Fruit fly (Drosophila melanogaster) whole organism, larva: Measurements from ENCODE around the gene Sfxn2.

Source experiments
- noc ChIP-seq: fragments of 200-800 bp; sonication (Bioruptor generic); optimal IDR thresholded peaks from 3 replicates; lab custom pipeline; 2019; ENCODE audit warnings: missing biosample characterization, mild to moderate bottlenecking, missing genetic modification characterization, moderate library complexity

Sfxn2 gene

DNA sequence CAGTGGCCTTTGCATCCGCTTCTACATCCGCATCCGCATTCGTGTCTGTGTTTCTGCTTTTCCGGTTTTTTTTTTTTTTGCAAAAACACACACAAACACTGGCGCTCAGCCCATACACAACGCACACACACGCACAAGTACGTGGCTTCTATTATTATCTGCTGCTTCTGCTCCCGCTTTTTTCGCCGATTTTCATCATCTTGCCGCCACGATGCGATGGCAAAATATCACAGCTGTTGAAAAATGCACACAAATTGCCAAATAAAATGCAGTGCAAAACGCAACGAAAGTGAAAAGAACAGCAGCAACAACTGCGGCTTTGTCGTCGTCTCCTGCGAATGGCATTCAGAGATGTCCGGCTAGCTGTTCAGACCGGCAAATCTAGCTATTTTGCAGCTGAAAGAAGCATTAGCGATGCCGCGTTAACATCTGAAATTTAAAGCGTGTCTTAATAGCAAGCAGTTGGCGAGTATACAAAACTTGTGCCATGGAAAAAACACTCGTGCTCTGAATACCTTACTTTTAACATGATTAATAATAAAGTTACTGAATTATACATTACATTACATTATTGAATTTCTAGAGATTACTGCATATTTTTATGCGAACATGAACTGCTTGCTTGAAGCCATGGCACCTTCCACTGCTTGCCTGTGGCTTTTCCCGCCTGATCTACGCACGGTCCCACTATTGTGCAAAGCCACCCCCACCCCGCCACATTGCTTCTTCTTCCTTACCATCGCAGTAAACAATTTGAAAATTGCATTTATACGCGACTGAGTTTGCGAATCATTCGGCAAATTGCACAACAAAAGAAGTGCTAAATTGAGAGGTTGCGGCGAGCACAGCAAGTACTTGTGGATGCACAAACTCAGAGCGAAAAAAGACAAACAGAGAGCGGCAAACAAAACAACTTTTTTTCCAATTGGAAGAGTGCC is at the start of gene Sfxn2, which contains the start of gene Ugt316A1:
Sfxn2 (plus strand) TSS at position 694 of the 938 bp plus-strand sequence.
Ugt316A1 (minus strand) TSS at position 345 of the 938 bp plus-strand sequence.
- TF ChIP-seq noc (tag; lab: Kevin White, UChicago), result no peak

DNA sequence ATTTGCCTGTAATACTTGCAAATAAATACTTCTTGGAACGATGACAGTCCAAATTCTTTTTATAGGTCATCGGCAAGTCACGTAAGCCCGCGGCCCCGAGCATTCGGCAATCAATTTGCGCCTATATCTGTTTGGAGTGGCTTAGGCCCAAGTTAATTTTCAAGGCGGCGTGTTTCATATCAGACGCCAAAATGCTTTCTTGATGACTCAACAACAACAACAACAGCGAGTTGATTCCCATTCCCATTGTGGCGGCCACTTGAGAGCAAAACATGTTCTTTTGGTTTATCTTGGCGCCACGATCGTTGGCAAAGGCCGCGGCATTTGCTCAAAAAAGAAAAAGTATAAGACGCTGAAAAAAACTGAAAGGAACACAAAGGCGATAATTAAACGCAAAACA is 48.9 kb upstream of the Sfxn2 start:
- no peak for TF ChIP-seq noc (tag; lab: Kevin White, UChicago)

DNA sequence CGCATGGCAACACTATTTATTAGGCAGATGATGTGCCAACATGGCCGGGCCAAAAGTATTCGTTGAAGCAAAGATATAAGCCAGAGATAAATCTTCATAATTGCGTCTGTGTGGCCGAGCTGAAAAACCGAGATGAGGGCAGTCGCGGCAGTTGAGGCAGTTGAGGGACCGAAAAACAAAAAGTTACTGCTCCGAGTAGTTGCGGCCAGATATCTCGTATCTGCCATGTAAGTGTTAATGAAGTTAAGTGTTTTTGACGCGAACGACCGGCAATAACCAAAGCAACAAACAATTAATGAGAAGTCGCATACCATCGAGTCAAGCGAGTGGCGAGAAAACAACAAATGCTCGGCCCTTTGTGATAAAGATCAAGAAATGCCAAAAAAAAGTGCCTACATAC is 48.2 kb upstream of the Sfxn2 start:
- TF ChIP-seq noc (tag; lab: Kevin White, UChicago), result no peak

DNA sequence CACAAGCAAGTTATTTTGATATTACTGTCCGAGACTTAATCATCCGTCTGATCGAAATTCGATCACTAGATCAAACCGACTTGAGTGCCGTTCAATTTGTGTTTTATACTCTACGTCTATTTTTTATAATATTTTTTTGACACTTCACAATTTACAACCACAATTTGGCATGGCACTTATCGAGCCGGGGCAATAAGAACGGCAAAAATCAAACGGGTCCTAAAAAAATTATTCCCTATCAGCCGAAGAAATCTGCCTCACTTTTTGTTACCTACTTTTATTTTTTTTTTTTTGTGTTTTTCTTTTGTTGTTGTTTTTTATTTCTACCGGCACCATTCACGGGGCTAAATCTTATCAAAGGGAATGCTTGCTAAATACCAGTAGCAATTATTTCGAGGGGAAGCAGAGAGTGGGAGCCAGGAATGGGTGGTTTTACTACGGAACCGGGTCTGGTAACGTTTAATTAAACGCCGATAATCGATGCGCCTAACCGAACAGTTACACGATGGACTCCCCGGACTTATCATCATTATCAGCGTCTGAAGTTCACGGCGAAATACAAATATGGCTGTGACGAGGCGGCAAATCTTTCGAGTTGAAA is 47.4 kb upstream of the Sfxn2 start:
- TF ChIP-seq noc (tag; lab: Kevin White, UChicago), result peak; percentile 90

DNA sequence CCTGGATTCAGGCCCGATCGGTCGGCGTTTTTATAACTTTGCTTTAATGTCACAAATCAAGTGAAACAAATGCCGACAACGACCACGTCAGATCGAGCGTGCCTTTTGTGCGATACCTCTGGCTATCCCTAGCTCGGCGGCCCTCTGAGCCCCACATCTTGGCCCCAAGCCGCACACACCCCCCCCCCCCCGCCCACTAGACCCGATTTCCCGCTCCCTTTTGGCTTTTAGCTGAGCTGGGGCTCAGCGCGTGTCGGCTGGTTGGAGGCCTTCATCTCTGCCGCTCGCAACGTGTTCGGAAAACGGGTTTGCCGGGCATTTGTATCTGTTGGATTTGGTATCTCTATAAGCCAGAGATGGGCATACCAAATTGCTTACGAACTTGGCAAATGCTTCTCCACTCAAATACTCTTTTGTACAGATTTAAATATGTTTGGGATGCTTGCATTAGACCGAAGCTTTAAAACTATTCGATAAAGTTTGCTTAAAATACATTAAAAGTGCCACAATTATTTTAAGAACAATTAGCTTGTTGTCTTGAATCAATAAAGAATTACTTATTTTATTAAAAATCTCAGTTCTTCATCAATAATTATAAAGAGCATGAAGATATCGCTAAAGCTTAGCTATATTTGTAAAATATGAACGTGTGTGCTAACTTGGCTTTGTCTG is 46.7 kb upstream of the Sfxn2 start:
- peak; percentile 65 for TF ChIP-seq noc (tag; lab: Kevin White, UChicago)

DNA sequence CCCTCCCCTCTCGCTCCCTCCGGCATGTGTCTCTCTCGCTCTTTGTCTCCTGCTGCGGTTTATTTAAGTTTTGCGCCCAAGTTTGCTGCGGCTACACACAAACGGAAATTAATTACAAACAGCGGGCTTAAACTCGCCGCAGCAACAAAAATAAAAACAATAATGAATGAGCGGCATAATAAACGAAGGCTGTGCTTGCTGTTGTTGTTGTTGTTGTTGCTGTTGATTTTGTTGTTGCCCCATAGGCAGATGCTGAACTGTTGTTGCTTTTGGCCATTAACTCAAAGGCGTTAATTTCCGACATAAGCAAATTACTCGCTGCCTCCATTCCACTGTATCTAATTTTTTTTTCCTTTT is 46.2 kb upstream of the Sfxn2 start:
- TF ChIP-seq noc (tag; lab: Kevin White, UChicago), result no peak

DNA sequence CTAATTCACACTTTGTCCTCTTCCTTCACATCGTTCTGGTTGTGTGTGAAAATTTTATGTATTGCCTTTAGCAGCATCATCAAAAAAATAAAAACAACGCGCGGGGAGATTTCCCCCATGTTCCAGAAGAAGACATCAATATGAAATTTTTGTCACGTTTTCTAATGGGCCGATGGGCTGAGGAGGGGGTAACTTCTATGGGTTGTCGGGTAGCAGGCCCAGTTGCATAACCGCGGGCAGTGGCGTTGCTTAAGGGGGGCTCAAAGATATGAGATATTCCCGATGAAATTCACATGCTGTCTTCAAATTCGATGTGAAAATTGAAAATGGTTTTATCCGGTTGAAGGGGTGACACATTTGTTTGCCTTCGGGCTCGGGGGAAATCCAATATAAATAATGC is 44.5 kb upstream of the Sfxn2 start:
- TF ChIP-seq noc (tag; lab: Kevin White, UChicago), result no peak

DNA sequence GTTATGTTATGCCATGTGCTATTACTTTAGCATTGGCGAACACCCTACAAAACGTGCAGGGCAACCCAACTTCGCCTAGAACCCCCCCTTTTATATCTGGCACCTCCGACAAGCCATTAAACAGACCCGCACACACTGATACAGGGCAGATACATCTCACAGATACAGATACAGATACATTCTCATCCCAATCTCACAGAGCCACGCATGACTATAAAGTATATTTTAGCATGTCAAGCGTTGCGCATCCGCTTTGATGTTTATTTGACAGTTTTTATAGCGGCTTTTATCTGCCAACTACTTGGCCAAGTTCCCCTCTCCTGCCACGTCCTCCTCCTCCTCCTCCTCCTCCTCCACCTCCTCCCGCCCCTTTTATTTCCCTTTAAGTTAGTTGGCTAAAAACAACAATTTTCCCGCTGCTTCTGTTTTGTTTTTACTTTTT is 43.6 kb upstream of the Sfxn2 start:
- peak; percentile 86 for TF ChIP-seq noc (tag; lab: Kevin White, UChicago)

DNA sequence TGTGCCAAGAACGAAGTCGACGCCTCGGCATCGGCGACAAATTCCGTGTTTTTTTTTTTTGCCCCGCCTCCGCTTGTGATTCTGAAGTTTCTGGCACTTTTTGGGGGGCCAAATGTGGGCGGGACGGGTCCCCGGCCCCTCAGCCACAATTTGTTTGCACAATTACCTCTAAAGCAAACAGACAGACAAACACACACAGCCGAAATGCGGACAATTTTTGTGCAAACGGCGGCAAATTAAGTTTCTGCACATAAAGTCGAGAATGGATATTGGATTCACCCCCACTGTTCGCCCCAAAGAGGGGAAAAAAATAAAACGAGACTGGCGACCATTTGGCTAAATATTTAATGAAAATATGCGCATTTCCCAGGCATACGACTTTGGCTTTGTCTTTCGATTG is 42.5 kb upstream of the Sfxn2 start:
- no peak for TF ChIP-seq noc (tag; lab: Kevin White, UChicago)

DNA sequence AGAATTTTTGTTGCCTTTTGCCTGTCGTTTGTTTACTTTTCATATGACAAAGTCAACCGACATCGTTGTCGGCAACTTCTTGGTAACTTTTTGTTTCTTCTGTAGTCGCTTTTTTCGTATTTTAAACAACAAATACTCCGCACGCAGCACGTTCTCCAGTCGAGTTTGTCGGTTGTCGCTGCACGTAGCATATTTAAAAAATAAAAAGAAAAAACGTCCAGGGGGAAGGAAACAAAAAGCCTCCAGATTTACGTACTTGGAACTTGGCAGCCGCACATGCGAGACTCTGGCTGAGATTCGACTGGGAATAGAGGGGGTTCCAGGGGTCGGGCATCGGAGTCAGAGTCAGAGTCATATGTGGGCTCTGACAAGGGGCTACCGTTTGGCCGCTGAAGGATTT is 41.3 kb upstream of the Sfxn2 start:
- no peak for TF ChIP-seq noc (tag; lab: Kevin White, UChicago)

DNA sequence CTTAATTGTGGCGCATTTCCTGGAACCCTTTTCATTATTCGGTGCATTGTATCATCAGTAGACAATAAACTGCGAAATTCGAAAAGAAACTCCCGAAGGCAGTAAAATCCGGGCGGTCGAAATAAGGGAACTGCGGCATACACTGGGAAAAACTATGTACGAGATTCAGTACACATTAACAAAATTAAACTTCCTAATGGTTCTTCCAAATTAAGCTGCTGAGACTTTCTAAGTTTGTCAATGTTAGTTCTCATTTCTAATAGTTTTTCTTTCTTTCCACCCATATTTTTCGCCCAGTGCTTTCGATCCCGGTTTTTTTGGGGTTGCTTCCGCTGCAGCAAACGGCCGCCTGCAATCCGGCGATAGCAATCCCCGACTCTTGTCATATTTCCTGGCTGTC is 38.2 kb upstream of the Sfxn2 start:
- no peak for TF ChIP-seq noc (tag; lab: Kevin White, UChicago)

DNA sequence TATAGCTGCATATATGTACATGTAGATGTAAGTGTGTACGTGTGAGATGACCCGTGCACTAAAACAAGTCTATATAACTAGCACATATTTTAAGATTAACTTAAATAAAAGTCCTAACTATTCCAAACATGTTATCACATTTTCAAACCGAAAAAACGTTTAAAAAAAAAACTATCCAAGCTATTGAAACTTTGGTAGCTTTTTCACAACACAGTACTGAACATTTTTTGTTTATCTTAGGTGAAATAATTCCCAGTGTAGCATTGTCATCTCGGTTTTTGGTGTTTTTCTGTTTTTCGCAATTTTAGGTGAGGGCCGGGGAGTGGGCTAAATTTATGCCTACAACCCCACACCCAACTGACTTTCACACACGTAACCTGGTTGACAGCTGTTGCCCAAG is 35.8 kb upstream of the Sfxn2 start:
- no peak for TF ChIP-seq noc (tag; lab: Kevin White, UChicago)

DNA sequence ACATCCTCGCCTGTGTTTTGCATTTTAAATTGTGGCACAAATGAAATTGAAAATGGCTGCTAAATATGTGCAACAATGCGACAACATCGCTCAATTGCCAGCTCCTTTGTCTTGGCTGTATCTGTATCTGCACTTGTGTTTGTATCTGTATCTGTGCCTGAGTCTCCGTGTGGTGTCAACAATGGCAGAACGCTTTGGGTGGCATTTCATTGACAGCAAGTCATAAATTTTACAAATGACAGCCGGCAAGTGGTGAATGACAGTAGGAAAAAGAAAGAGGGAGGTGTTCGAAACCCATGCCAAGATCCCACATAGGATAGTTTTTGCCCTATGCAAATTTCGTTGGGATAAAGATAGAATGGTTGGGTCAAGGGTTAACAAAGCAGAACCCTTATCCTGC is 31.1 kb upstream of the Sfxn2 start:
- no peak for TF ChIP-seq noc (tag; lab: Kevin White, UChicago)

DNA sequence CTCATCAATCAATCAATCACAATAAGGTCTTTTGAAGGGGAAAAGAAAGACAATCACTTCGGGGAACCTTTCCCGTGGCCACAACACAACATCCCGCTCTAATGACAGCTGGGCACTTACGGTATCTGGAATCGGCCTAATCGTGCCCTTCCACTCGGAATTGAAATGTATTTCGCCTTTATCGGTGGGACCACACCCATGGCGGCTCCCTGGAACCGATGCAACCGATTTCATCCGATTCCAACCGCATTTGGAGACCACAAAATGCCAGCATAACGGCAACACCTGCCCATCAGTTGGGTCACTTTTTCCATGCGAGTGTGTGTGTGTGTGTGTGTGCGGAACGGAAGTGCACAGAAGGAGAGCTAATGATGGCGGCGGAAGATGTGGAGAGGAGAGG is 30.3 kb upstream of the Sfxn2 start:
- no peak for TF ChIP-seq noc (tag; lab: Kevin White, UChicago)

DNA sequence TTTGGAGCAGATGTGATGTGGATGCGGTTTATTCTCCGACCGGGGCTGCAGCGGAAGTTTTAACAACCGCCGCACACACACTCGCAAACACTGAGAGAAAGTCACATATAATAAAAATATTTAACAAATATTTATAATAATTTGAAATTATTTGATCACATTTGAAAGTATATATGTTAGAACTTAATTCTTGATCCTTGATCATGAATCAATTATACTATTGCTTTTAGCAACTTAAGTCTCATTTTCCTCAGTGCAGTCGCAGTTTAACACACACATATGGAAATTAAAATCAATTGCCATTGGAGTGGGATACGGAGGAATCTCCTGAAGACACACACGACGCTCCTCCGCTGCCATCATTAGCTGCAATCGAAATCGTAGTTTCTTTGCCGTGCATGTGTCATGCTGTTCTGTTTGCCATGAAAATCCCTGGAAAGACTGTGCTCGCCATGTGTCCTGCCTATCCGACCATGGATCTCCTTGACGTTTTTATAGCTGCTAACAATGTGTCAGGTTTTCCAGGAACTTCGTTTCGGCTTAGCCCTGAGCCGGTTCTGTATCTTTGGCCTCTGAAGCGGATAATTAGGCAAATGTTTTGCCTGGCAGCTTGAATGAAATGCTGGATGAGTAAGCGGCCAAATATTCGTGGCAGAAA is 29.7 kb upstream of the Sfxn2 start:
- TF ChIP-seq noc (tag; lab: Kevin White, UChicago), result no peak
